Worm (Caenorhabditis elegans): ENCODE measurements around the gene bath-21.
"Not testable (repeated sequence)": the region's sequence is repeated elsewhere in the genome, so short reads cannot be mapped to it uniquely, and the experiment has no call there.

bath-21 gene

ce11 chrII:2030367-2030766, 3.9 kb upstream of the bath-21 start, which contains the start of gene bath-3:
bath-3 (minus strand) TSS chrII:2030467.
- TF ChIP-seq tbx-11 (GFP tag; IDR thresholded peaks at IDR 0.05), result no peak
- no peak for TF ChIP-seq F13C5.2 (tag; optimal IDR thresholded peaks at IDR 0.05)
- TF ChIP-seq ama-1 (optimal IDR thresholded peaks at IDR 0.05), result no peak
- TF ChIP-seq ceh-36 (tag; optimal IDR thresholded peaks at IDR 0.05), result no peak
- TF ChIP-seq flt-1 (GFP tag; IDR thresholded peaks at IDR 0.05), result no peak
- TF ChIP-seq sea-1 (GFP tag; conservative IDR thresholded peaks at IDR 0.05), result no peak
- no peak for TF ChIP-seq aly-1 (tag; optimal IDR thresholded peaks at IDR 0.05)
- no peak for TF ChIP-seq scrt-1 (GFP tag; IDR thresholded peaks at IDR 0.05)
- TF ChIP-seq B0310.2 (tag; optimal IDR thresholded peaks at IDR 0.05), result no peak
- TF ChIP-seq tbx-37 (GFP tag; conservative IDR thresholded peaks at IDR 0.05), result no peak

- TF ChIP-seq flt-1 (GFP tag; IDR thresholded peaks at IDR 0.05) (no peak), ceh-36 (tag; optimal IDR thresholded peaks at IDR 0.05) (no peak)
These were observed 2.3 kb upstream of the bath-21 start, which contains the start of gene bath-1 for ce11 chrII:2028712-2029111. bath-1 (minus strand) TSS chrII:2028812.

DNA sequence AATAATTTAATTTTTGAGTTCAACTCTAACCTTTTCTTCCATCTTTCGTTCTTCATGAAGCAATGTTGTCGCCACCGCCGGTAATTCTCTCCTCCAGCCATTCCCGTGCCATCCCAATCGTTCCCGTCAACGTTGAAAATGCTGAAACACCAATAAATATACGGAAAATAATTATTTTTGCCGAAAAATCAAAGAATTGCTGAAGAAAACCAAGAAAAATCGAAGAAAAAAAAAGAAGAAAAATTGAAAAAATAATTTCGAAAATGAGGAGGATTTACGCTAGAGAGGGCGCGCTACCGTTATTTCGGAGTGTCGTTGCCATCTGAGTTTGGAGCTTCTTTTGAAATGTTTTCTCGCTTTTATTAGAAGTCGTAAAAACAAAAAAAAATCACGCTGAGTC, 2.9 kb downstream of the bath-21 start, which contains the start of gene cya-2:
cya-2 (minus strand) TSS at position 101 of the 400 bp plus-strand sequence.
- not testable (repeated sequence) for TF ChIP-seq hnd-1 (tag; optimal IDR thresholded peaks at IDR 0.05); ama-1 (optimal IDR thresholded peaks at IDR 0.05); tbx-11 (GFP tag; IDR thresholded peaks at IDR 0.05)

ce11 chrII:2013856-2014255, 12.6 kb downstream of the bath-21 start:
- TF ChIP-seq ets-7 (tag; optimal IDR thresholded peaks at IDR 0.05) (no peak), ceh-13 (GFP tag; optimal IDR thresholded peaks at IDR 0.05) (no peak), aly-1 (tag; optimal IDR thresholded peaks at IDR 0.05) (no peak), ceh-36 (tag; optimal IDR thresholded peaks at IDR 0.05) (no peak), ama-1 (optimal IDR thresholded peaks at IDR 0.05) (no peak), hmg-4 (GFP tag; optimal IDR thresholded peaks at IDR 0.05) (no peak), flt-1 (GFP tag; IDR thresholded peaks at IDR 0.05) (no peak), tbx-11 (GFP tag; IDR thresholded peaks at IDR 0.05) (no peak), hmbx-1 (tag; optimal IDR thresholded peaks at IDR 0.05) (no peak)

- TF ChIP-seq ceh-36 (tag; optimal IDR thresholded peaks at IDR 0.05), result no peak
- no peak for TF ChIP-seq hmg-4 (GFP tag; optimal IDR thresholded peaks at IDR 0.05)
- no peak for TF ChIP-seq tbx-11 (GFP tag; IDR thresholded peaks at IDR 0.05)
- TF ChIP-seq tbx-37 (GFP tag; conservative IDR thresholded peaks at IDR 0.05), result no peak
- no peak for TF ChIP-seq ceh-13 (GFP tag; optimal IDR thresholded peaks at IDR 0.05)
- no peak for TF ChIP-seq tra-4 (tag; optimal IDR thresholded peaks at IDR 0.05)
- no peak for TF ChIP-seq ets-7 (tag; optimal IDR thresholded peaks at IDR 0.05)
- TF ChIP-seq flt-1 (GFP tag; IDR thresholded peaks at IDR 0.05), result no peak
- no peak for TF ChIP-seq hmbx-1 (tag; optimal IDR thresholded peaks at IDR 0.05)
- TF ChIP-seq B0310.2 (tag; optimal IDR thresholded peaks at IDR 0.05), result no peak
- TF ChIP-seq ama-1 (optimal IDR thresholded peaks at IDR 0.05), result no peak
- TF ChIP-seq scrt-1 (GFP tag; IDR thresholded peaks at IDR 0.05), result no peak
- no peak for TF ChIP-seq sea-1 (GFP tag; conservative IDR thresholded peaks at IDR 0.05)
- no peak for TF ChIP-seq hnd-1 (tag; optimal IDR thresholded peaks at IDR 0.05)
- no peak for TF ChIP-seq F13C5.2 (tag; optimal IDR thresholded peaks at IDR 0.05)
- TF ChIP-seq aly-1 (tag; optimal IDR thresholded peaks at IDR 0.05), result no peak
These were observed 13.7 kb downstream of the bath-21 start, which contains the start of gene F59H6.15 for ce11 chrII:2012698-2013097. F59H6.15 (plus strand) TSS chrII:2012998.

DNA sequence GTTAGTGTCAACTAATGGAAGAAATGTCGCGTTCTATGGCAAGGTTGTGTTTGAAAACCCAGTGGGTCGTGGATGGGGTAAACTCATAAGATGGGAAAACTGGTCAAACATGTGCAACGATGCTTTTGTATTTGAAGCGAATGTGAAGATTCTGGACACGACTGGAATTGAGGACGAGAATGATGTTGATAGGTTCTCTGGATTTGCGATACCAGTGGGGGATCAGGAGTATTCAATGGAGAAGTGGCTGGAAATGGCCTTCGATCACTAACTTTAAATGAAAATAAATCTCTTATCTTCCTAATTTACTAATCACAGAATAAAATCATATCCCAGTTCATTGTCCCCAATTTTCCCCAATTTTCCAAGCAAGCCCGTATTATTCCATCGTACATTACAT, 15.2 kb downstream of the bath-21 start:
- TF ChIP-seq tra-4 (tag; optimal IDR thresholded peaks at IDR 0.05), result no peak

DNA sequence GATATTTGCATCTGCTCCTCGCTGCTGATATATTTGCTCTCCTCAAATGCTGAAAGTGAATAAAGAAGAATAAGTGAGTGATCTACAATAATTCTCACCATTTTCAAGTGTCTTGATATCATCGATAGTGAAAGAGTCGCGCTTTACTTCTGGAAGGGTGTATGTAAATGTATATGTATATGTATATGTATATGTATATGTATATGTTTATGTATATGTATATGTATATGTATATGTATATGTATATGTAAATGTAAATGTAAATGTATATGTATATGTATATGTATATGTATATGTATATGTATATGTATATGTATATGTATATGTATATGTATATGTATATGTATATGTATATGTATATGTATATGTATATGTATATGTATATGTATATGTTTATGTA, 25.7 kb downstream of the bath-21 start, which contains the start of gene ceh-84:
ceh-84 (minus strand) TSS at position 101 of the 400 bp plus-strand sequence.
- not testable (repeated sequence) for TF ChIP-seq hnd-1 (tag; optimal IDR thresholded peaks at IDR 0.05); tbx-37 (GFP tag; conservative IDR thresholded peaks at IDR 0.05); scrt-1 (GFP tag; IDR thresholded peaks at IDR 0.05)

DNA sequence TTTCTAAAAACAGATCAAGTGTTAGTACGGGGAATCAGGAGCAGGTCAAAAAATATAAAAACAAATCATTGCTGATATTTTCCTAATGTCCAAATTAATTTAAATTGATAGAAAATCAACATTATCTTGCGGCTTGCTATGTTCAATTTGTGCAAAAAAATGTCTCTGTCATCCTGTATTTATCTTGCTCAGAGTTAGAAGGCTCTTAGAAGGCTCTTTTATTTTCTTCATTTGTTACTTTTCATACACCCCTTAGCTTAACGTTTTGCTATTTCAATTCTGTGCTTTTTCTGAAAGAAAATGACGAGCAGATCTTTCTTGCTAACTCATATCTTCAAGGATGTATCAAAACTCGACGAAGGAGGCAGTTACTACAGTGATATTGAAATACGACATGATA, 27.9 kb downstream of the bath-21 start, which contains the start of gene math-19:
math-19 (plus strand) TSS at position 301 of the 400 bp plus-strand sequence.
- not testable (repeated sequence) for TF ChIP-seq aly-1, B0310.2, ceh-36 (tag; optimal IDR thresholded peaks at IDR 0.05)

DNA sequence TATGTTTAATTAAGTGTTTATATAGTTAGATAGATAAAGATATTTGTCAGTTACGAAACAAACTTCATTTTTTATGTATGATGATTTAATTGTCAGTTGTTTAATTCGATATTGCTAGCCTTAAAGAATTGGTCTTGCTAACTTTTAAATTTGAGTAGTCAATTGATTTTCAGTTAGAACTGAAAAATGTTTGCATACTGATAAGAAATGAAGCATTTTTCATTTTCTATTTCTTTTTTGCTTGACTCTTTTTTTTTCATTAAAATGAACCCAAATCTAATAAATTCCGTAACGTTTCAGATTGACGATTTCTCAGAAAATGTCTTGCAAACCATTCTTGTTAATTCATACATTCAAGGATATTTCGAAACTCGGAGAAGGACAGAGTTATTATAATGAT, 30.2 kb downstream of the bath-21 start, which contains the start of gene math-20:
math-20 (plus strand) TSS at position 301 of the 400 bp plus-strand sequence.
- TF ChIP-seq hnd-1 (tag; optimal IDR thresholded peaks at IDR 0.05) (no peak), tbx-11 (GFP tag; IDR thresholded peaks at IDR 0.05) (no peak), ceh-36 (tag; optimal IDR thresholded peaks at IDR 0.05) (no peak), ceh-13 (GFP tag; optimal IDR thresholded peaks at IDR 0.05) (no peak), F13C5.2 (tag; optimal IDR thresholded peaks at IDR 0.05) (no peak), flt-1 (GFP tag; IDR thresholded peaks at IDR 0.05) (no peak), scrt-1 (GFP tag; IDR thresholded peaks at IDR 0.05) (no peak), B0310.2 (tag; optimal IDR thresholded peaks at IDR 0.05) (no peak), pes-1 (GFP tag; IDR thresholded peaks at IDR 0.05) (no peak), hmbx-1 (tag; optimal IDR thresholded peaks at IDR 0.05) (no peak), tbx-37 (GFP tag; conservative IDR thresholded peaks at IDR 0.05) (no peak), aly-1 (tag; optimal IDR thresholded peaks at IDR 0.05) (no peak), hmg-4 (GFP tag; optimal IDR thresholded peaks at IDR 0.05) (no peak), ama-1 (optimal IDR thresholded peaks at IDR 0.05) (no peak), sea-1 (GFP tag; conservative IDR thresholded peaks at IDR 0.05) (no peak), ets-7 (tag; optimal IDR thresholded peaks at IDR 0.05) (no peak)
